Worm (Caenorhabditis elegans) whole organism, L1 larva: ENCODE results near the gene cytb-5.1.

Experiments used
- aha-1 ChIP-seq: fragments of 150-350 bp; optimal IDR thresholded peaks from 2 replicates; lab custom pipeline; 2014; ENCODE audit warnings: missing biosample characterization, missing genetic modification characterization
- ama-1 ChIP-seq: fragments of 150-350 bp; optimal IDR thresholded peaks from 2 replicates; lab custom pipeline; 2014
- egl-27 ChIP-seq, 2 experiments: fragments of 150-350 bp in 1 of 2; sonication (generic microtip); optimal IDR thresholded peaks; 3 replicates each; lab custom pipeline; 2017 to 2018; ENCODE audit warnings: missing biosample characterization in 2 of 2, missing genetic modification characterization in 2 of 2, missing genetic modification reagents in 2 of 2
- elt-2 ChIP-seq: sonication (generic microtip); optimal IDR thresholded peaks from 2 replicates; lab custom pipeline; 2016; ENCODE audit warnings: missing genetic modification characterization, mild to moderate bottlenecking, inconsistent platforms, missing compliant biosample characterization, missing genetic modification reagents
- lin-15B ChIP-seq: fragments of 150-350 bp; sonication (generic microtip); optimal IDR thresholded peaks from 3 replicates; lab custom pipeline; 2014; ENCODE audit warnings: missing biosample characterization, missing genetic modification characterization
- mdl-1 ChIP-seq, 2 experiments: fragments of 150-350 bp; optimal IDR thresholded peaks; 2 replicates each; lab custom pipeline; 2014 to 2017; ENCODE audit warnings: missing biosample characterization in 2 of 2, missing genetic modification characterization in 2 of 2, inconsistent platforms in 1 of 2
- nhr-77 ChIP-seq: fragments of 150-350 bp; optimal IDR thresholded peaks from 2 replicates; lab custom pipeline; 2014; ENCODE audit warnings: missing biosample characterization, missing genetic modification characterization
- pag-3 ChIP-seq: sonication (generic microtip); optimal IDR thresholded peaks from 2 replicates; lab custom pipeline; 2017; ENCODE audit warnings: missing genetic modification characterization, mild to moderate bottlenecking, missing compliant biosample characterization, antibody characterized with exemption, borderline replicate concordance; ENCODE audit not compliant: insufficient read depth
- skn-1 ChIP-seq: fragments of 150-350 bp; optimal IDR thresholded peaks from 2 replicates; lab custom pipeline; 2014; ENCODE audit warnings: missing biosample characterization, missing genetic modification characterization
- swsn-7 ChIP-seq: sonication (generic microtip); optimal IDR thresholded peaks from 2 replicates; lab custom pipeline; 2016; ENCODE audit warnings: missing genetic modification characterization, missing compliant biosample characterization
- vab-15 ChIP-seq: sonication (generic microtip); optimal IDR thresholded peaks from 2 replicates; lab custom pipeline; 2017; ENCODE audit warnings: missing genotype, mild to moderate bottlenecking, missing genetic modification characterization, missing compliant biosample characterization
- zip-4 ChIP-seq: fragments of 200-800 bp; sonication (Bioruptor generic); optimal IDR thresholded peaks from 2 replicates; lab custom pipeline; 2018; ENCODE audit warnings: mild to moderate bottlenecking, missing genetic modification characterization, moderate library complexity, missing compliant biosample characterization
- ztf-11 ChIP-seq, 2 experiments: sonication (generic microtip); optimal IDR thresholded peaks; 2 replicates each; lab custom pipeline; 2016 to 2017; ENCODE audit warnings: missing genetic modification characterization in 2 of 2, missing biosample characterization in 1 of 2, missing compliant biosample characterization in 1 of 2

ce11 chrX:14033494-14033893, 31.8 kb downstream of the cytb-5.1 start, which contains the start of gene arrd-25:
- TF ChIP-seq vab-15 (tag; lab: Kevin White, UChicago), result no peak
- no peak for TF ChIP-seq aha-1
- no peak for TF ChIP-seq skn-1
- TF ChIP-seq pag-3 (tag; lab: Kevin White, UChicago), result no peak
- no peak for TF ChIP-seq nhr-77
- no peak for TF ChIP-seq swsn-7 (tag; lab: Kevin White, UChicago)
- no peak for TF ChIP-seq lin-15B (tag; lab: Kevin White, UChicago)
- TF ChIP-seq ztf-11 (tag; optimal IDR thresholded peaks at IDR 0.05; lab: Kevin White, UChicago), result no peak
- TF ChIP-seq ama-1 (lab: Kevin White, UChicago), result no peak
- TF ChIP-seq zip-4 (GFP tag; lab: Kevin White, UChicago), result no peak
- TF ChIP-seq elt-2 (tag; lab: Kevin White, UChicago), result no peak
- no peak for TF ChIP-seq mdl-1 (tag; optimal IDR thresholded peaks at IDR 0.05; lab: Kevin White, UChicago)
- TF ChIP-seq egl-27 (tag; optimal IDR thresholded peaks at IDR 0.05; lab: Kevin White, UChicago), result no peak
